Fruit fly (Drosophila melanogaster) whole organism, embryonic: ENCODE data around the gene CG17778.
A peak's percentile ranks its signal among the peaks of the same experiment; 100 is the strongest.

Experiments
- Atf6 ChIP-seq: fragments of 200-800 bp; sonication (Bioruptor generic); IDR thresholded peaks from 2 replicates; pipeline ENCODE4 v1.3.6; 2022; ENCODE audit warnings: missing biosample characterization, missing genetic modification characterization
- CG11504 ChIP-seq: fragments of 200-800 bp; sonication (Bioruptor generic); optimal IDR thresholded peaks from 3 replicates; lab custom pipeline; 2019; ENCODE audit warnings: missing biosample characterization, mild to moderate bottlenecking, missing genetic modification characterization, moderate library complexity
- CG13894 ChIP-seq: fragments of 200-800 bp; sonication (Bioruptor generic); optimal IDR thresholded peaks from 3 replicates; lab custom pipeline; 2018; ENCODE audit warnings: missing biosample characterization, mild to moderate bottlenecking, missing genetic modification characterization, moderate library complexity
- CG14050 ChIP-seq: fragments of 200-800 bp; sonication (Bioruptor generic); IDR thresholded peaks from 3 replicates; pipeline ENCODE4 v1.3.6; 2022; ENCODE audit warnings: missing biosample characterization, missing genetic modification characterization
- CG14710 ChIP-seq: fragments of 200-800 bp; sonication (Bioruptor generic); optimal IDR thresholded peaks from 3 replicates; lab custom pipeline; 2019; ENCODE audit warnings: missing biosample characterization, mild to moderate bottlenecking, missing genetic modification characterization, moderate library complexity
- CG1602 ChIP-seq: fragments of 200-800 bp; sonication (Bioruptor generic); optimal IDR thresholded peaks from 3 replicates; lab custom pipeline; 2016; ENCODE audit warnings: missing biosample characterization, missing genetic modification characterization
- CG17186 ChIP-seq: fragments of 200-800 bp; sonication (Bioruptor generic); optimal IDR thresholded peaks from 3 replicates; lab custom pipeline; 2017; ENCODE audit warnings: missing biosample characterization, missing genetic modification reagents, missing genetic modification characterization
- CG17612 ChIP-seq: fragments of 200-800 bp; sonication (Bioruptor generic); IDR thresholded peaks from 2 replicates; pipeline ENCODE4 v1.3.6; 2022; ENCODE audit warnings: missing biosample characterization, missing genetic modification characterization
- CG17802 ChIP-seq: fragments of 200-800 bp; sonication (Bioruptor generic); optimal IDR thresholded peaks from 2 replicates; lab custom pipeline; 2018; ENCODE audit warnings: missing biosample characterization, mild to moderate bottlenecking, missing genetic modification characterization, moderate library complexity
- CG18599 ChIP-seq: fragments of 200-800 bp; sonication (Bioruptor generic); optimal IDR thresholded peaks from 3 replicates; lab custom pipeline; 2017; ENCODE audit warnings: missing biosample characterization, missing genetic modification characterization, mild to moderate bottlenecking, moderate library complexity, missing genetic modification reagents
- CG18764 ChIP-seq: fragments of 200-800 bp; sonication (Bioruptor generic); optimal IDR thresholded peaks from 3 replicates; lab custom pipeline; 2016; ENCODE audit warnings: missing biosample characterization, missing genetic modification characterization
- CG2199 ChIP-seq: fragments of 200-800 bp; sonication (Bioruptor generic); IDR thresholded peaks from 3 replicates; pipeline ENCODE4 v1.3.6; 2022; ENCODE audit warnings: missing biosample characterization, missing genetic modification characterization
- CG33213 ChIP-seq: fragments of 200-800 bp; sonication (Bioruptor generic); optimal IDR thresholded peaks from 3 replicates; lab custom pipeline; 2016; ENCODE audit warnings: missing biosample characterization, missing genetic modification characterization
- CG3726 ChIP-seq: fragments of 200-800 bp; sonication (Bioruptor generic); IDR thresholded peaks from 3 replicates; pipeline ENCODE4, ENCODE4 v1.3.6; 2022; ENCODE audit warnings: missing biosample characterization, missing genetic modification characterization
- CG4820 ChIP-seq: fragments of 200-800 bp; sonication (Bioruptor generic); optimal IDR thresholded peaks from 3 replicates; lab custom pipeline; 2016; ENCODE audit warnings: missing biosample characterization, missing genetic modification characterization
- CG6175 ChIP-seq: fragments of 200-800 bp; sonication (Bioruptor generic); IDR thresholded peaks from 3 replicates; pipeline ENCODE4 v1.3.6; 2022; ENCODE audit warnings: missing biosample characterization, missing genetic modification characterization
- CG6272 ChIP-seq: fragments of 200-800 bp; sonication (Bioruptor generic); IDR thresholded peaks from 2 replicates; pipeline ENCODE4 v1.3.6; 2022; ENCODE audit warnings: missing biosample characterization, missing genetic modification characterization
- CG6791 ChIP-seq: fragments of 200-800 bp; sonication (Bioruptor generic); IDR thresholded peaks from 3 replicates; pipeline ENCODE4 v1.3.6; 2022; ENCODE audit warnings: missing biosample characterization, missing genetic modification characterization; ENCODE audit not compliant: partially characterized antibody
- CTCF ChIP-seq: fragments of 200-800 bp; sonication (Bioruptor generic); optimal IDR thresholded peaks from 2 replicates; lab custom pipeline; 2017; ENCODE audit warnings: missing biosample characterization, mild to moderate bottlenecking, missing genetic modification characterization, moderate library complexity
- CrebB ChIP-seq: fragments of 200-800 bp; sonication (Bioruptor generic); optimal IDR thresholded peaks from 3 replicates; lab custom pipeline; 2018; ENCODE audit warnings: missing biosample characterization, mild to moderate bottlenecking, missing genetic modification characterization
- Doc2 ChIP-seq: fragments of 200-800 bp; sonication (Bioruptor generic); IDR thresholded peaks from 2 replicates; pipeline ENCODE4 v1.3.6; 2022; ENCODE audit warnings: missing biosample characterization, missing genetic modification characterization
- E2f1 ChIP-seq: fragments of 200-800 bp; sonication (Bioruptor generic); IDR thresholded peaks from 2 replicates; pipeline ENCODE4 v1.3.6; 2022; ENCODE audit warnings: missing biosample characterization, missing genetic modification characterization
- Eip74EF ChIP-seq, 2 experiments: fragments of 200-800 bp in 1 of 2; fragments of >200 bp in 1 of 2; sonication (Bioruptor generic) in 1 of 2; optimal IDR thresholded peaks; 2 replicates each; lab custom pipeline; 2017 to 2019; ENCODE audit warnings: missing biosample characterization in 2 of 2, missing genetic modification characterization in 2 of 2, mild to moderate bottlenecking in 1 of 2, moderate library complexity in 1 of 2
- Fer1 ChIP-seq: fragments of 200-800 bp; sonication (Bioruptor generic); optimal IDR thresholded peaks from 2 replicates; lab custom pipeline; 2017; ENCODE audit warnings: missing biosample characterization, mild to moderate bottlenecking, missing genetic modification characterization
- Hr39 ChIP-seq: fragments of >200 bp; optimal IDR thresholded peaks from 2 replicates; lab custom pipeline; 2017
- Kr ChIP-seq: fragments of 200-800 bp; sonication (Bioruptor generic); optimal IDR thresholded peaks from 2 replicates; lab custom pipeline; 2017; ENCODE audit warnings: missing biosample characterization, mild to moderate bottlenecking, missing genetic modification characterization
- Mad ChIP-seq: fragments of 200-800 bp; sonication (Bioruptor generic); optimal IDR thresholded peaks from 2 replicates; lab custom pipeline; 2016; ENCODE audit warnings: missing biosample characterization, missing genetic modification characterization
- Nf-YA ChIP-seq: fragments of 200-800 bp; sonication (Bioruptor generic); IDR thresholded peaks from 2 replicates; pipeline ENCODE4 v1.3.6; 2022; ENCODE audit warnings: missing biosample characterization, missing genetic modification characterization
- Usf ChIP-seq: fragments of 200-800 bp; sonication (Bioruptor generic); optimal IDR thresholded peaks from 2 replicates; lab custom pipeline; 2017; ENCODE audit warnings: missing genotype, missing biosample characterization, missing genetic modification characterization
- Vsx1 ChIP-seq: fragments of 200-800 bp; sonication (Bioruptor generic); optimal IDR thresholded peaks from 2 replicates; lab custom pipeline; 2017; ENCODE audit warnings: missing biosample characterization, mild to moderate bottlenecking, missing genetic modification characterization, missing genetic modification reagents
- YL-1 ChIP-seq: fragments of 200-800 bp; sonication (Bioruptor generic); optimal IDR thresholded peaks from 3 replicates; lab custom pipeline; 2017; ENCODE audit warnings: missing biosample characterization, mild to moderate bottlenecking, missing genetic modification characterization
- aop ChIP-seq: fragments of 200-800 bp; sonication (Bioruptor generic); IDR thresholded peaks from 2 replicates; pipeline ENCODE4 v1.3.6; 2022; ENCODE audit warnings: missing biosample characterization, missing genetic modification characterization
- btn ChIP-seq: fragments of 200-800 bp; sonication (Bioruptor generic); optimal IDR thresholded peaks from 2 replicates; lab custom pipeline; 2016; ENCODE audit warnings: missing biosample characterization, missing genetic modification characterization
- chm ChIP-seq: fragments of 200-800 bp; sonication (Bioruptor generic); IDR thresholded peaks from 2 replicates; pipeline ENCODE4 v1.3.6; 2022; ENCODE audit warnings: missing biosample characterization, missing genetic modification characterization
- disco-r ChIP-seq: fragments of 200-800 bp; sonication (Bioruptor generic); optimal IDR thresholded peaks from 2 replicates; lab custom pipeline; 2016; ENCODE audit warnings: missing biosample characterization, missing genetic modification characterization
- dmrt99B ChIP-seq: fragments of 200-800 bp; sonication (Bioruptor generic); optimal IDR thresholded peaks from 2 replicates; lab custom pipeline; 2018; ENCODE audit warnings: missing biosample characterization, mild to moderate bottlenecking, missing genetic modification characterization, moderate library complexity
- ftz-f1 ChIP-seq: fragments of 200-800 bp; sonication (Bioruptor generic); optimal IDR thresholded peaks from 2 replicates; lab custom pipeline; 2016; ENCODE audit warnings: missing biosample characterization, missing genetic modification characterization
- gce ChIP-seq: fragments of 200-800 bp; sonication (Bioruptor generic); IDR thresholded peaks from 3 replicates; pipeline ENCODE4 v1.3.6; 2022; ENCODE audit warnings: missing biosample characterization, missing genetic modification characterization
- h ChIP-seq: fragments of >200 bp; optimal IDR thresholded peaks from 2 replicates; lab custom pipeline; 2017
- luna ChIP-seq: fragments of 200-800 bp; sonication (Bioruptor generic); optimal IDR thresholded peaks from 2 replicates; lab custom pipeline; 2016; ENCODE audit warnings: missing biosample characterization, missing genetic modification characterization
- pb ChIP-seq: fragments of 200-800 bp; sonication (Bioruptor generic); optimal IDR thresholded peaks from 3 replicates; lab custom pipeline; 2016; ENCODE audit warnings: missing biosample characterization, missing genetic modification characterization
- pnt ChIP-seq: fragments of 200-800 bp; sonication (Bioruptor generic); optimal IDR thresholded peaks from 3 replicates; lab custom pipeline; 2016; ENCODE audit warnings: missing biosample characterization, missing genetic modification characterization
- psq ChIP-seq: fragments of 200-800 bp; sonication (Bioruptor generic); optimal IDR thresholded peaks from 2 replicates; lab custom pipeline; 2017; ENCODE audit warnings: missing biosample characterization, missing genetic modification characterization
- ro ChIP-seq: fragments of 200-800 bp; sonication (Bioruptor generic); IDR thresholded peaks from 2 replicates; pipeline ENCODE4 v1.3.6; 2022; ENCODE audit warnings: missing biosample characterization, missing genetic modification characterization
- row ChIP-seq: fragments of 200-800 bp; sonication (Bioruptor generic); IDR thresholded peaks from 3 replicates; pipeline ENCODE4 v1.3.6; 2022; ENCODE audit warnings: missing biosample characterization, missing genetic modification characterization
- scrt ChIP-seq: fragments of 200-800 bp; sonication (Bioruptor generic); optimal IDR thresholded peaks from 2 replicates; lab custom pipeline; 2018; ENCODE audit warnings: missing biosample characterization, mild to moderate bottlenecking, missing genetic modification characterization, moderate library complexity
- sisA ChIP-seq: fragments of 200-800 bp; sonication (Bioruptor generic); IDR thresholded peaks from 2 replicates; pipeline ENCODE4 v1.3.6; 2022; ENCODE audit warnings: missing biosample characterization, missing genetic modification characterization
- sob ChIP-seq: fragments of 200-800 bp; sonication (Bioruptor generic); IDR thresholded peaks from 2 replicates; pipeline ENCODE4 v1.3.6; 2022; ENCODE audit warnings: missing biosample characterization, missing genetic modification characterization
- stwl ChIP-seq: fragments of 200-800 bp; sonication (Bioruptor generic); optimal IDR thresholded peaks from 3 replicates; lab custom pipeline; 2018; ENCODE audit warnings: missing biosample characterization, mild to moderate bottlenecking, missing genetic modification characterization, moderate library complexity
- vnd ChIP-seq: fragments of 200-800 bp; sonication (Bioruptor generic); IDR thresholded peaks from 3 replicates; pipeline ENCODE4 v1.3.6; 2022; ENCODE audit warnings: missing biosample characterization, missing genetic modification characterization; ENCODE audit not compliant: partially characterized antibody
- zen2 ChIP-seq: fragments of 200-800 bp; sonication (Bioruptor generic); IDR thresholded peaks from 3 replicates; pipeline ENCODE4 v1.3.6; 2022; ENCODE audit warnings: missing biosample characterization, missing genetic modification characterization; ENCODE audit not compliant: partially characterized antibody

Gene CG17778

DNA sequence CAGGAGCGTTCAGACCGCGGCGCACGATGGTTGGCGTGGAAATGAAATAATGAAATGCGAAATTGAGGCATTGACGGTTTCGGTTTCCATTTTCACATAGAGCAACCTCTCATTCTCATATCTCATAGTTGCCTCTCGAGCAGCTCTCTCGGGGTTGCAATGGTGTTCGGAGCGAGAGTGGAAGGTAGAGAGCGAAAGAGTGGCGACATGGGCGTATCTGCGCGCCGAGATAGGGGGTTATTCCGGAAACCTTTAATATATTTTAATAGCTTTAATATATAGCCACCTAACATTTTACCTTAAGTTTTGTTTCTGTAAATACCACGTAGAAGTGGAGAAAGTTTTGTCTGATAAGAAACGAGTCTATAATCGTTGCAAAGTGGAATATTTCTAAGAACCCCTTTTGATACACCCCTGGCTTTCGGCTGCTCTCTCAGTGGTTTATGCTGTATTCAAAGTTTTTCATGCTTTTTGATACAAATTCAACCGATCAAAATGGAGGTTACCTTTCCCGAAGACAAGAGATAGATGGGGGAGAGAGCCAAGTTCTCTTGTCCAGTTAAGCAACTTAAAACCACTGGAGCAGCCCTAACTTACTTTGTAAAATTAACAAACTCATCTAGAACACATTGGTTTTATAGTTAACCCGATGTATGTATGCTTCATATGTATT, 28.9 kb downstream of the CG17778 start, which contains the start of gene elav (continued):
- peak; percentile 98 for TF ChIP-seq CG1602 (GFP tag; lab: Kevin White, UChicago)
- TF ChIP-seq CG11504 (tag; lab: Kevin White, UChicago): peak; percentile 98
- peak; percentile 93 for TF ChIP-seq CG33213
- peak; percentile 57 for TF ChIP-seq stwl (tag; lab: Kevin White, UChicago)
- TF ChIP-seq gce (GFP tag; lab: Robert Waterston, UW): peak; percentile 92
- TF ChIP-seq CG4820: peak; percentile 97
- peak; percentile 95 for TF ChIP-seq CG17612 (GFP tag; lab: Robert Waterston, UW)
- peak; percentile 98 for TF ChIP-seq Usf (GFP tag; lab: Kevin White, UChicago)
- peak; percentile 95 for TF ChIP-seq psq (GFP tag; lab: Kevin White, UChicago)
- TF ChIP-seq CG17802: peak; percentile 86
- peak; percentile 68 for TF ChIP-seq btn (GFP tag; lab: Kevin White, UChicago)
- peak; percentile 93 for TF ChIP-seq Doc2 (GFP tag; lab: Robert Waterston, UW)
- TF ChIP-seq luna (GFP tag; lab: Kevin White, UChicago): peak; percentile 82
- no peak for TF ChIP-seq zen2 (GFP tag; lab: Robert Waterston, UW)
- peak; percentile 98 for TF ChIP-seq scrt (GFP tag; lab: Kevin White, UChicago)
- TF ChIP-seq pnt (GFP tag; lab: Kevin White, UChicago): peak; percentile 97
- no peak for TF ChIP-seq vnd
- TF ChIP-seq CG14050: peak; percentile 97
- TF ChIP-seq dmrt99B (tag; lab: Kevin White, UChicago): peak; percentile 99
- TF ChIP-seq CG18599 (GFP tag; lab: Kevin White, UChicago): peak; percentile 100
- TF ChIP-seq CG14710 (tag; lab: Kevin White, UChicago): peak; percentile 98
- peak; percentile 99 for TF ChIP-seq Atf6 (GFP tag; lab: Robert Waterston, UW)
- TF ChIP-seq E2f1: peak; percentile 98
- TF ChIP-seq CG17186 (GFP tag; lab: Kevin White, UChicago): peak; percentile 91
- peak; percentile 96 for TF ChIP-seq ro
- TF ChIP-seq CG6272 (GFP tag; lab: Robert Waterston, UW): peak; percentile 96
- peak; percentile 89 for TF ChIP-seq Kr (GFP tag; lab: Kevin White, UChicago)
- TF ChIP-seq Nf-YA: peak; percentile 95
- peak; percentile 97 for TF ChIP-seq chm (GFP tag; lab: Robert Waterston, UW)
- TF ChIP-seq Vsx1 (GFP tag; lab: Kevin White, UChicago): peak; percentile 97
- TF ChIP-seq CG13894 (tag; lab: Kevin White, UChicago): peak; percentile 99
- TF ChIP-seq CG3726 (GFP tag; lab: Robert Waterston, UW): peak; percentile 96
- TF ChIP-seq disco-r: peak; percentile 89
- peak; percentile 84 for TF ChIP-seq ftz-f1 (GFP tag; lab: Kevin White, UChicago)
- TF ChIP-seq Mad (GFP tag; lab: Kevin White, UChicago): peak; percentile 98
- peak; percentile 85 for TF ChIP-seq pb (GFP tag; lab: Kevin White, UChicago)
- TF ChIP-seq CTCF (GFP tag; lab: Kevin White, UChicago): peak; percentile 77
- peak; percentile 100 for TF ChIP-seq Fer1 (GFP tag; lab: Kevin White, UChicago)
- TF ChIP-seq YL-1 (GFP tag; lab: Kevin White, UChicago): peak; percentile 97
- TF ChIP-seq Hr39 (lab: Kevin White, UChicago): no peak
- peak; percentile 96 for TF ChIP-seq CG18764 (GFP tag; lab: Kevin White, UChicago)
- peak; percentile 92 for TF ChIP-seq aop (GFP tag; lab: Robert Waterston, UW)
- no peak for TF ChIP-seq h (lab: Kevin White, UChicago)
- TF ChIP-seq row (GFP tag; lab: Robert Waterston, UW): peak; percentile 100
- TF ChIP-seq CG6175 (GFP tag; lab: Robert Waterston, UW): peak; percentile 95
- TF ChIP-seq Eip74EF (GFP tag; optimal IDR thresholded peaks at IDR 0.05; lab: Kevin White, UChicago): peak in 1 of 2 experiments; percentile 98
- 0 out of 3 replicates have a peak, but pooled peaks have one; percentile 34 for TF ChIP-seq CG6791 (GFP tag; lab: Robert Waterston, UW)
- peak; percentile 98 for TF ChIP-seq CrebB
- peak; percentile 93 for TF ChIP-seq CG2199 (GFP tag; lab: Robert Waterston, UW)
- peak; percentile 98 for TF ChIP-seq sob (GFP tag; lab: Robert Waterston, UW)
- peak; percentile 98 for TF ChIP-seq sisA (GFP tag; lab: Robert Waterston, UW)
